Fruit fly (Drosophila melanogaster): ENCODE measurements around the gene CG31464.

Gene CG31464

DNA sequence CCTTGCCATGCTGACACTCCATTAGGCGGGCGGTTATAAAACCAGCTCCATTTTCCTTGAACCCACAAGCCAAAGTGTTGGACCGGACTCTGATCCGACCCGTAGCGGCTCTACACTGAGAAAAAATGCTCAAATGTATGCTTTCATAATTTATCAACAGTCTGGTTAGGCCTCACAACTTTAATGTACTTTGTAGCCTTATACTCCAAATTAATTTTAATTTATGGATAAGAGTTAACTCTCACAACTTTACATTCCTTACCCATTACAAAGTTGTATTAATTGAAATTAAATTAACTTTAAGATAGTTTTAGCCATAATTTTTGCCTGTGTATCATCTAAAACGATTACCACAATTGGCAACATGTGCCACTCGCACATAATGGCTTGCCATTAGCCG, 35.0 kb upstream of the CG31464 start (continued):
- TF ChIP-seq CG11723 (GFP tag; optimal IDR thresholded peaks at IDR 0.05) (no peak), CG8281 (tag; optimal IDR thresholded peaks at IDR 0.05) (no peak), Atf6 (GFP tag; IDR thresholded peaks at IDR 0.05) (no peak), CG9876 (GFP tag; optimal IDR thresholded peaks at IDR 0.05) (no peak), CG1832 (GFP tag; optimal IDR thresholded peaks at IDR 0.05) (no peak), Antp (GFP tag; optimal IDR thresholded peaks at IDR 0.05) (no peak), prd (optimal IDR thresholded peaks at IDR 0.05) (no peak), prd (GFP tag; IDR thresholded peaks at IDR 0.05) (no peak), kay (GFP tag; optimal IDR thresholded peaks at IDR 0.05) (no peak), CG14667 (GFP tag; IDR thresholded peaks at IDR 0.05) (no peak), h (optimal IDR thresholded peaks at IDR 0.05) (no peak), dm (GFP tag; optimal IDR thresholded peaks at IDR 0.05) (no peak), Bdp1 (GFP tag; optimal IDR thresholded peaks at IDR 0.05) (no peak), CG6175 (GFP tag; IDR thresholded peaks at IDR 0.05) (no peak), CG7786 (GFP tag; optimal IDR thresholded peaks at IDR 0.05) (no peak), Drgx (GFP tag; IDR thresholded peaks at IDR 0.05) (peak; percentile 67; the same call in 1 of the 2 replicates), Deaf1 (tag; optimal IDR thresholded peaks at IDR 0.05) (peak; percentile 4), her (GFP tag; optimal IDR thresholded peaks at IDR 0.05) (no peak), Poxn (GFP tag; IDR thresholded peaks at IDR 0.05) (no peak), fu2 (GFP tag; optimal IDR thresholded peaks at IDR 0.05) (no peak), CG13775 (GFP tag; optimal IDR thresholded peaks at IDR 0.05) (no peak), tna (GFP tag; IDR thresholded peaks at IDR 0.05; ENCODE audit: partially characterized antibody) (no peak), dmrt99B (tag; optimal IDR thresholded peaks at IDR 0.05) (peak; percentile 44), CG17186 (GFP tag; optimal IDR thresholded peaks at IDR 0.05) (no peak), br (optimal IDR thresholded peaks at IDR 0.05) (no peak), B-H2 (GFP tag; optimal IDR thresholded peaks at IDR 0.05) (no peak), lov (optimal IDR thresholded peaks at IDR 0.05) (no peak), lov (GFP tag; IDR thresholded peaks at IDR 0.05) (no peak), Abd-B (GFP tag; optimal IDR thresholded peaks at IDR 0.05) (no peak), knrl (GFP tag; IDR thresholded peaks at IDR 0.05; ENCODE audit: partially characterized antibody) (no peak), Eip74EF (GFP tag; optimal IDR thresholded peaks at IDR 0.05) (no peak), run (tag; optimal IDR thresholded peaks at IDR 0.05) (no peak), CG16815 (GFP tag; optimal IDR thresholded peaks at IDR 0.05) (no peak), CG7372 (GFP tag; IDR thresholded peaks at IDR 0.05) (no peak), zfh2 (GFP tag; optimal IDR thresholded peaks at IDR 0.05) (peak; percentile 21), CG6272 (GFP tag; IDR thresholded peaks at IDR 0.05) (no peak), chinmo (GFP tag; IDR thresholded peaks at IDR 0.05; ENCODE audit: partially characterized antibody) (no peak), shn (GFP tag; optimal IDR thresholded peaks at IDR 0.05) (no peak), CG2202 (tag; optimal IDR thresholded peaks at IDR 0.05) (no peak), CoRest (tag; optimal IDR thresholded peaks at IDR 0.05) (peak; percentile 43), lilli (GFP tag; optimal IDR thresholded peaks at IDR 0.05) (peak; percentile 25), CG12942 (GFP tag; optimal IDR thresholded peaks at IDR 0.05) (no peak), ind (GFP tag; optimal IDR thresholded peaks at IDR 0.05) (peak; percentile 36), wdn (GFP tag; IDR thresholded peaks at IDR 0.05) (no peak), CG13624 (GFP tag; optimal IDR thresholded peaks at IDR 0.05) (peak; percentile 27), Gug (GFP tag; IDR thresholded peaks at IDR 0.05) (no peak), MTF-1 (GFP tag; optimal IDR thresholded peaks at IDR 0.05; ENCODE audit: borderline replicate concordance) (no peak), row (GFP tag; IDR thresholded peaks at IDR 0.05) (peak; percentile 37; the same call in 2 of the 3 replicates), CG9817 (tag; optimal IDR thresholded peaks at IDR 0.05) (peak; percentile 26), zfh1 (GFP tag; IDR thresholded peaks at IDR 0.05) (no peak), phol (tag; optimal IDR thresholded peaks at IDR 0.05) (peak; percentile 33), danr (GFP tag; IDR thresholded peaks at IDR 0.05) (no peak), CG5245 (GFP tag; optimal IDR thresholded peaks at IDR 0.05) (no peak)
